Fruit fly (Drosophila melanogaster) whole organism, prepupa: ENCODE data around the gene CG18666.

Source experiments
- Blimp-1 ChIP-seq: fragments of 200-800 bp; sonication (Bioruptor generic); optimal IDR thresholded peaks from 3 replicates; lab custom pipeline; 2017; ENCODE audit warnings: missing biosample characterization, missing genetic modification characterization, mild to moderate bottlenecking, moderate library complexity, missing genetic modification reagents
- CG10631 ChIP-seq: fragments of 200-800 bp; sonication (Bioruptor generic); optimal IDR thresholded peaks from 2 replicates; lab custom pipeline; 2016; ENCODE audit warnings: missing biosample characterization, missing genetic modification characterization
- CG10669 ChIP-seq: fragments of 200-800 bp; sonication (Bioruptor generic); optimal IDR thresholded peaks from 3 replicates; lab custom pipeline; 2018; ENCODE audit warnings: missing biosample characterization, mild to moderate bottlenecking, missing genetic modification characterization, moderate library complexity
- CG11294 ChIP-seq: fragments of 200-800 bp; sonication (Bioruptor generic); IDR thresholded peaks from 2 replicates; pipeline ENCODE4 v1.3.6; 2022; ENCODE audit warnings: missing biosample characterization, missing genetic modification characterization
- CG11902 ChIP-seq: fragments of 200-800 bp; sonication (Bioruptor generic); optimal IDR thresholded peaks from 3 replicates; lab custom pipeline; 2016; ENCODE audit warnings: missing biosample characterization, missing genetic modification characterization
- CG15336 ChIP-seq: fragments of 200-800 bp; sonication (Bioruptor generic); IDR thresholded peaks from 2 replicates; pipeline ENCODE4 v1.3.6; 2022; ENCODE audit warnings: missing biosample characterization, missing genetic modification characterization
- CG1621 ChIP-seq: fragments of 200-800 bp; sonication (Bioruptor generic); optimal IDR thresholded peaks from 3 replicates; lab custom pipeline; 2018; ENCODE audit warnings: missing biosample characterization, mild to moderate bottlenecking, missing genetic modification characterization
- CG16779 ChIP-seq: fragments of 200-800 bp; sonication (Bioruptor generic); optimal IDR thresholded peaks from 3 replicates; lab custom pipeline; 2017; ENCODE audit warnings: missing biosample characterization, mild to moderate bottlenecking, missing genetic modification characterization
- CG3032 ChIP-seq: fragments of 200-800 bp; optimal IDR thresholded peaks from 2 replicates; lab custom pipeline; 2019; ENCODE audit warnings: missing biosample characterization, mild to moderate bottlenecking, missing genetic modification characterization, moderate library complexity
- CG31627 ChIP-seq: fragments of 200-800 bp; sonication (Bioruptor generic); optimal IDR thresholded peaks from 3 replicates; lab custom pipeline; 2016; ENCODE audit warnings: missing biosample characterization, missing genetic modification characterization
- CG32006 ChIP-seq: fragments of 200-800 bp; sonication (Bioruptor generic); optimal IDR thresholded peaks from 3 replicates; lab custom pipeline; 2017; ENCODE audit warnings: missing biosample characterization, mild to moderate bottlenecking, missing genetic modification characterization
- CG34406 ChIP-seq: fragments of 200-800 bp; sonication (Bioruptor generic); optimal IDR thresholded peaks from 3 replicates; lab custom pipeline; 2016; ENCODE audit warnings: missing biosample characterization, missing genetic modification characterization
- CG4318 ChIP-seq: fragments of 200-800 bp; sonication (Bioruptor generic); optimal IDR thresholded peaks from 3 replicates; lab custom pipeline; 2017; ENCODE audit warnings: missing biosample characterization, mild to moderate bottlenecking, missing genetic modification characterization
- CG6163 ChIP-seq: fragments of 200-800 bp; sonication (Bioruptor generic); IDR thresholded peaks from 3 replicates; pipeline ENCODE4 v1.3.6; 2022; ENCODE audit warnings: missing biosample characterization, missing genetic modification characterization
- CG6276 ChIP-seq: fragments of 200-800 bp; sonication (Bioruptor generic); optimal IDR thresholded peaks from 2 replicates; lab custom pipeline; 2017; ENCODE audit warnings: missing biosample characterization, mild to moderate bottlenecking, missing genetic modification characterization
- CG6792 ChIP-seq: fragments of 200-800 bp; sonication (Bioruptor generic); optimal IDR thresholded peaks from 3 replicates; lab custom pipeline; 2016; ENCODE audit warnings: missing biosample characterization, missing genetic modification characterization
- CG6808 ChIP-seq: fragments of 200-800 bp; sonication (Bioruptor generic); optimal IDR thresholded peaks from 3 replicates; lab custom pipeline; 2017; ENCODE audit warnings: missing biosample characterization, missing genetic modification characterization, mild to moderate bottlenecking, moderate library complexity, missing genetic modification reagents
- CG7368 ChIP-seq: fragments of 200-800 bp; sonication (Bioruptor generic); optimal IDR thresholded peaks from 3 replicates; lab custom pipeline; 2016; ENCODE audit warnings: missing biosample characterization, missing genetic modification characterization
- CG8119 ChIP-seq: fragments of 200-800 bp; sonication (Bioruptor generic); IDR thresholded peaks from 3 replicates; pipeline ENCODE4 v1.3.6; 2022; ENCODE audit warnings: missing biosample characterization, missing genetic modification characterization
- CG8319 ChIP-seq: fragments of 200-800 bp; sonication (Bioruptor generic); optimal IDR thresholded peaks from 3 replicates; lab custom pipeline; 2016; ENCODE audit warnings: missing biosample characterization, missing genetic modification characterization
- CG8632 ChIP-seq: fragments of 200-800 bp; sonication (Bioruptor generic); optimal IDR thresholded peaks from 3 replicates; lab custom pipeline; 2016; ENCODE audit warnings: missing biosample characterization, missing genetic modification characterization
- CG9139 ChIP-seq: fragments of 200-800 bp; sonication (Bioruptor generic); optimal IDR thresholded peaks from 3 replicates; lab custom pipeline; 2017; ENCODE audit warnings: missing biosample characterization, mild to moderate bottlenecking, missing genetic modification characterization
- Eip75B ChIP-seq: fragments of 200-800 bp; sonication (Bioruptor generic); optimal IDR thresholded peaks from 3 replicates; lab custom pipeline; 2016; ENCODE audit warnings: missing biosample characterization, missing genetic modification characterization
- Eip78C ChIP-seq: fragments of 200-800 bp; sonication (Bioruptor generic); peaks from one replicate; lab custom pipeline; 2016; ENCODE audit warnings: missing biosample characterization, missing genetic modification characterization
- Eip93F ChIP-seq: fragments of 200-800 bp; sonication (Bioruptor generic); optimal IDR thresholded peaks from 2 replicates; lab custom pipeline; 2016; ENCODE audit warnings: missing biosample characterization, mild to moderate bottlenecking, missing genetic modification characterization
- Ets21C ChIP-seq: fragments of 200-800 bp; sonication (Bioruptor generic); optimal IDR thresholded peaks from 3 replicates; lab custom pipeline; 2016; ENCODE audit warnings: missing biosample characterization, missing genetic modification characterization
- Ets96B ChIP-seq: fragments of 200-800 bp; optimal IDR thresholded peaks from 2 replicates; lab custom pipeline; 2019; ENCODE audit warnings: missing biosample characterization, mild to moderate bottlenecking, missing genetic modification characterization, moderate library complexity
- Gug ChIP-seq: fragments of 200-800 bp; sonication (Bioruptor generic); IDR thresholded peaks from 2 replicates; pipeline ENCODE4 v1.3.6; 2022; ENCODE audit warnings: missing biosample characterization, missing genetic modification characterization
- Hr38 ChIP-seq: sonication (Bioruptor generic); optimal IDR thresholded peaks from 2 replicates; lab custom pipeline; 2016; ENCODE audit warnings: missing biosample characterization, missing genetic modification characterization
- Hr39 ChIP-seq: fragments of 200-800 bp; sonication (Bioruptor generic); optimal IDR thresholded peaks from 2 replicates; lab custom pipeline; 2016; ENCODE audit warnings: missing biosample characterization, missing genetic modification characterization
- Hr4 ChIP-seq: fragments of 200-800 bp; sonication (Bioruptor generic); optimal IDR thresholded peaks from 3 replicates; lab custom pipeline; 2016; ENCODE audit warnings: missing biosample characterization, missing genetic modification characterization
- Lpt ChIP-seq: fragments of 200-800 bp; sonication (Bioruptor generic); optimal IDR thresholded peaks from 3 replicates; lab custom pipeline; 2016; ENCODE audit warnings: missing biosample characterization, missing genetic modification characterization
- Met ChIP-seq: fragments of 200-800 bp; sonication (Bioruptor generic); optimal IDR thresholded peaks from 3 replicates; lab custom pipeline; 2016; ENCODE audit warnings: missing biosample characterization, missing genetic modification characterization
- Smox ChIP-seq: fragments of 200-800 bp; sonication (Bioruptor generic); optimal IDR thresholded peaks from 3 replicates; lab custom pipeline; 2016; ENCODE audit warnings: missing biosample characterization, missing genetic modification characterization
- Sox14 ChIP-seq: fragments of 200-800 bp; sonication (Bioruptor generic); optimal IDR thresholded peaks from 3 replicates; lab custom pipeline; 2016; ENCODE audit warnings: missing biosample characterization, missing genetic modification characterization
- Sox15 ChIP-seq: fragments of 200-800 bp; sonication (Bioruptor generic); optimal IDR thresholded peaks from 3 replicates; lab custom pipeline; 2016; ENCODE audit warnings: missing biosample characterization, missing genetic modification characterization
- achi ChIP-seq: fragments of 200-800 bp; sonication (Bioruptor generic); optimal IDR thresholded peaks from 3 replicates; lab custom pipeline; 2016; ENCODE audit warnings: missing biosample characterization, missing genetic modification characterization
- acj6 ChIP-seq: fragments of 200-800 bp; sonication (Bioruptor generic); optimal IDR thresholded peaks from 3 replicates; lab custom pipeline; 2016; ENCODE audit warnings: missing biosample characterization, missing genetic modification characterization
- cyc ChIP-seq: fragments of 200-800 bp; sonication (Bioruptor generic); optimal IDR thresholded peaks from 3 replicates; lab custom pipeline; 2016; ENCODE audit warnings: missing biosample characterization, missing genetic modification characterization
- dac ChIP-seq: fragments of 200-800 bp; sonication (Bioruptor generic); optimal IDR thresholded peaks from 2 replicates; lab custom pipeline; 2017; ENCODE audit warnings: missing biosample characterization, mild to moderate bottlenecking, missing genetic modification characterization
- dsx ChIP-seq: fragments of 200-800 bp; optimal IDR thresholded peaks from 3 replicates; lab custom pipeline; 2019; ENCODE audit warnings: missing biosample characterization, mild to moderate bottlenecking, missing genetic modification characterization, moderate library complexity; ENCODE audit not compliant: poor library complexity, severe bottlenecking
- esn ChIP-seq: fragments of 200-800 bp; sonication (Bioruptor generic); optimal IDR thresholded peaks from 2 replicates; lab custom pipeline; 2016; ENCODE audit warnings: missing biosample characterization, mild to moderate bottlenecking, missing genetic modification characterization, moderate library complexity
- fd59A ChIP-seq: fragments of 200-800 bp; sonication (Bioruptor generic); optimal IDR thresholded peaks from 2 replicates; lab custom pipeline; 2017; ENCODE audit warnings: missing biosample characterization, mild to moderate bottlenecking, missing genetic modification characterization, missing genetic modification reagents
- fd85E ChIP-seq: fragments of 200-800 bp; sonication (Bioruptor generic); optimal IDR thresholded peaks from 3 replicates; lab custom pipeline; 2016; ENCODE audit warnings: missing biosample characterization, missing genetic modification characterization
- fkh ChIP-seq: fragments of 200-800 bp; sonication (Bioruptor generic); optimal IDR thresholded peaks from 3 replicates; lab custom pipeline; 2017; ENCODE audit warnings: missing biosample characterization, mild to moderate bottlenecking, missing genetic modification characterization, moderate library complexity
- net ChIP-seq: fragments of 200-800 bp; sonication (Bioruptor generic); optimal IDR thresholded peaks from 3 replicates; lab custom pipeline; 2016; ENCODE audit warnings: missing biosample characterization, missing genetic modification characterization
- pdm3 ChIP-seq: fragments of 200-800 bp; sonication (Bioruptor generic); optimal IDR thresholded peaks from 3 replicates; lab custom pipeline; 2016; ENCODE audit warnings: missing biosample characterization, missing genetic modification characterization
- salr ChIP-seq, 2 experiments: fragments of 200-800 bp; sonication (Bioruptor generic); optimal IDR thresholded peaks; 3 replicates each; lab custom pipeline; 2016 to 2018; ENCODE audit warnings: missing biosample characterization in 2 of 2, missing genetic modification characterization in 2 of 2, mild to moderate bottlenecking in 1 of 2
- spab ChIP-seq: fragments of 200-800 bp; sonication (Bioruptor generic); optimal IDR thresholded peaks from 2 replicates; lab custom pipeline; 2017; ENCODE audit warnings: missing biosample characterization, mild to moderate bottlenecking, missing genetic modification characterization, missing genetic modification reagents
- ss ChIP-seq, 2 experiments: fragments of 200-800 bp; sonication (Bioruptor generic); optimal IDR thresholded peaks; 2 replicates in 1 of 2; 3 replicates in 1 of 2; lab custom pipeline; 2017 to 2018; ENCODE audit warnings: mild to moderate bottlenecking in 2 of 2, missing biosample characterization in 2 of 2, missing genetic modification characterization in 2 of 2, moderate library complexity in 1 of 2
- svp ChIP-seq: fragments of 200-800 bp; sonication (Bioruptor generic); peaks from one replicate; lab custom pipeline; 2016; ENCODE audit warnings: missing biosample characterization, missing genetic modification characterization
- vri ChIP-seq: fragments of 200-800 bp; sonication (Bioruptor generic); optimal IDR thresholded peaks from 3 replicates; lab custom pipeline; 2016; ENCODE audit warnings: missing biosample characterization, mild to moderate bottlenecking, missing genetic modification characterization

CG18666 gene

dm6 chr2L:11010999-11011398, 23.6 kb upstream of the CG18666 start, which contains the start of the genes Art8 and dUTPase:
TSS of gene Art8 (minus strand) at chr2L:11011086.
TSS of gene dUTPase (plus strand) at chr2L:11011312.
- TF ChIP-seq CG34406 (GFP tag; lab: Kevin White, UChicago) (peak; percentile 40), Sox14 (GFP tag; lab: Kevin White, UChicago) (peak; percentile 31), Hr38 (GFP tag; lab: Kevin White, UChicago) (no peak), dsx (peak; percentile 52), svp (GFP tag; lab: Kevin White, UChicago) (no peak), CG32006 (GFP tag; lab: Kevin White, UChicago) (no peak), CG6792 (GFP tag; lab: Kevin White, UChicago) (peak; percentile 51), CG6808 (GFP tag; lab: Kevin White, UChicago) (no peak), CG8319 (GFP tag; lab: Kevin White, UChicago) (peak; percentile 19), fd85E (GFP tag; lab: Kevin White, UChicago) (no peak), CG7368 (GFP tag; lab: Kevin White, UChicago) (no peak), CG10669 (GFP tag; lab: Kevin White, UChicago) (peak; percentile 38), CG11902 (peak; percentile 19), CG8119 (GFP tag; lab: Robert Waterston, UW) (0 out of 3 replicates have a peak, but pooled peaks have one; percentile 29), CG11294 (GFP tag; lab: Robert Waterston, UW) (no peak; the same call in 1 of the 2 replicates), Ets96B (tag; lab: Kevin White, UChicago) (peak; percentile 56), vri (GFP tag; lab: Kevin White, UChicago) (no peak), Eip75B (GFP tag; lab: Kevin White, UChicago) (no peak), dac (GFP tag; lab: Kevin White, UChicago) (no peak), pdm3 (GFP tag; lab: Kevin White, UChicago) (no peak), spab (GFP tag; lab: Kevin White, UChicago) (no peak), CG6276 (GFP tag; lab: Kevin White, UChicago) (no peak), Smox (no peak), Eip93F (peak; percentile 53), CG16779 (tag; lab: Kevin White, UChicago) (no peak), cyc (peak; percentile 60), CG10631 (GFP tag; lab: Kevin White, UChicago) (peak; percentile 70), Sox15 (peak; percentile 35), Hr4 (GFP tag; lab: Kevin White, UChicago) (no peak), CG15336 (GFP tag; lab: Robert Waterston, UW) (0 out of 2 replicates have a peak, but pooled peaks have one; percentile 32), esn (GFP tag; lab: Kevin White, UChicago) (peak; percentile 73), achi (GFP tag; lab: Kevin White, UChicago) (peak; percentile 60), Gug (GFP tag; lab: Robert Waterston, UW) (no peak), Ets21C (GFP tag; lab: Kevin White, UChicago) (no peak), ss (GFP tag; optimal IDR thresholded peaks at IDR 0.05; lab: Kevin White, UChicago) (no peak), Eip78C (GFP tag; lab: Kevin White, UChicago) (peak; percentile 85), Lpt (GFP tag; lab: Kevin White, UChicago) (peak; percentile 12), Met (GFP tag; lab: Kevin White, UChicago) (peak; percentile 66), CG9139 (GFP tag; lab: Kevin White, UChicago) (no peak), CG31627 (GFP tag; lab: Kevin White, UChicago) (peak; percentile 44), Hr39 (no peak), CG3032 (tag; lab: Kevin White, UChicago) (peak; percentile 63), fd59A (GFP tag; lab: Kevin White, UChicago) (no peak), CG4318 (no peak), acj6 (GFP tag; lab: Kevin White, UChicago) (peak; percentile 58), CG6163 (0 out of 3 replicates have a peak, but pooled peaks have one; percentile 19), Blimp-1 (GFP tag; lab: Kevin White, UChicago) (no peak), fkh (GFP tag; lab: Kevin White, UChicago) (no peak), CG1621 (tag; lab: Kevin White, UChicago) (peak; percentile 13), salr (GFP tag; optimal IDR thresholded peaks at IDR 0.05; lab: Kevin White, UChicago) (no peak), net (GFP tag; lab: Kevin White, UChicago) (no peak), CG8632 (GFP tag; lab: Kevin White, UChicago) (no peak)
